Worm (Caenorhabditis elegans) whole organism, midembryonic: ENCODE measurements around the gene srm-3.
A peak's percentile ranks its signal among the peaks of the same experiment; 100 is the strongest.

ENCODE experiments used
- T22C8.4 ChIP-seq: fragments of 200-800 bp; sonication (Bioruptor generic); IDR thresholded peaks from 2 replicates; pipeline ENCODE4 v1.3.6; 2022; ENCODE audit warnings: missing genetic modification characterization, missing compliant biosample characterization
- cog-1 ChIP-seq: sonication (generic microtip); optimal IDR thresholded peaks from 2 replicates; lab custom pipeline; 2016; ENCODE audit warnings: missing genetic modification characterization, missing compliant biosample characterization
- flt-1 ChIP-seq: fragments of 200-800 bp; sonication (Bioruptor generic); IDR thresholded peaks from 2 replicates; pipeline ENCODE4 v1.3.6; 2022; ENCODE audit warnings: missing genetic modification characterization, missing compliant biosample characterization
- klf-2 ChIP-seq: fragments of 200-800 bp; sonication (Bioruptor generic); conservative IDR thresholded peaks from 2 replicates; pipeline ENCODE4 v1.3.6; 2022; ENCODE audit warnings: missing genetic modification reagents, missing genetic modification characterization, missing compliant biosample characterization
- med-1 ChIP-seq: sonication (generic microtip); optimal IDR thresholded peaks from 2 replicates; lab custom pipeline; 2017; ENCODE audit warnings: missing genetic modification characterization, mild to moderate bottlenecking, missing compliant biosample characterization, antibody characterized with exemption, missing genetic modification reagents; ENCODE audit not compliant: insufficient read depth
- ref-1 ChIP-seq: fragments of 200-800 bp; sonication (Bioruptor generic); conservative IDR thresholded peaks from 2 replicates; pipeline ENCODE4 v1.3.6; 2022; ENCODE audit warnings: missing genetic modification reagents, missing genetic modification characterization, missing compliant biosample characterization
- tab-1 ChIP-seq: fragments of 200-800 bp; sonication (Bioruptor generic); IDR thresholded peaks from 2 replicates; pipeline ENCODE4 v1.3.6; 2022; ENCODE audit warnings: missing genetic modification characterization, missing compliant biosample characterization
- ztf-23 ChIP-seq: fragments of 200-800 bp; sonication (Bioruptor generic); IDR thresholded peaks from 2 replicates; pipeline ENCODE4 v1.3.6; 2022; ENCODE audit warnings: missing genetic modification reagents, missing genetic modification characterization, missing compliant biosample characterization
- ztf-29 ChIP-seq: fragments of 200-800 bp; sonication (Bioruptor generic); IDR thresholded peaks from 2 replicates; pipeline ENCODE4 v1.3.6; 2022; ENCODE audit warnings: missing genetic modification reagents, missing genetic modification characterization, missing compliant biosample characterization

The srm-3 gene

ce11 chrIV:9617358-9617757, 31.4 kb upstream of the srm-3 start:
- TF ChIP-seq ztf-29 (GFP tag; lab: Robert Waterston, UW), result no peak
- TF ChIP-seq flt-1 (GFP tag; lab: Robert Waterston, UW), result 0 out of 2 replicates have a peak, but pooled peaks have one; percentile 25

ce11 chrIV:9618015-9618414, 30.8 kb upstream of the srm-3 start:
- TF ChIP-seq cog-1, result no peak
- no peak for TF ChIP-seq T22C8.4 (GFP tag; lab: Robert Waterston, UW)
- TF ChIP-seq med-1 (GFP tag; lab: Kevin White, UChicago), result no peak
- TF ChIP-seq ztf-29 (GFP tag; lab: Robert Waterston, UW), result no peak
- TF ChIP-seq flt-1 (GFP tag; lab: Robert Waterston, UW), result no peak
- no peak for TF ChIP-seq tab-1 (GFP tag; lab: Robert Waterston, UW)
- no peak for TF ChIP-seq ref-1
- TF ChIP-seq klf-2 (GFP tag; lab: Robert Waterston, UW), result no peak
- TF ChIP-seq ztf-23 (GFP tag; lab: Robert Waterston, UW), result no peak

- TF ChIP-seq klf-2 (GFP tag; lab: Robert Waterston, UW) (no peak), ref-1 (no peak), flt-1 (GFP tag; lab: Robert Waterston, UW) (no peak), tab-1 (GFP tag; lab: Robert Waterston, UW) (no peak), med-1 (GFP tag; lab: Kevin White, UChicago) (no peak), ztf-29 (GFP tag; lab: Robert Waterston, UW) (no peak)
Measured at ce11 chrIV:9618836-9619235, 29.9 kb upstream of the srm-3 start.

- TF ChIP-seq flt-1 (GFP tag; lab: Robert Waterston, UW) (no peak), T22C8.4 (GFP tag; lab: Robert Waterston, UW) (no peak), tab-1 (GFP tag; lab: Robert Waterston, UW) (no peak), med-1 (GFP tag; lab: Kevin White, UChicago) (no peak), ref-1 (no peak), klf-2 (GFP tag; lab: Robert Waterston, UW) (no peak), ztf-23 (GFP tag; lab: Robert Waterston, UW) (no peak)
Measured at ce11 chrIV:9622272-9622671, 26.5 kb upstream of the srm-3 start, which contains the start of gene W09C2.7. Gene W09C2.7, minus strand, starts transcription at chrIV:9622372.

- no peak for TF ChIP-seq med-1 (GFP tag; lab: Kevin White, UChicago)
- TF ChIP-seq tab-1 (GFP tag; lab: Robert Waterston, UW), result no peak
- TF ChIP-seq T22C8.4 (GFP tag; lab: Robert Waterston, UW), result no peak
Measured at ce11 chrIV:9623269-9623668, 25.5 kb upstream of the srm-3 start, which contains the start of gene W09C2.9. Gene W09C2.9, minus strand, starts transcription at chrIV:9623369.

ce11 chrIV:9624275-9624674, 24.5 kb upstream of the srm-3 start, which contains the start of gene W09C2.8:
Gene W09C2.8, minus strand, starts transcription at chrIV:9624375.
- TF ChIP-seq klf-2 (GFP tag; lab: Robert Waterston, UW) (no peak), cog-1 (no peak), ref-1 (no peak), T22C8.4 (GFP tag; lab: Robert Waterston, UW) (no peak), med-1 (GFP tag; lab: Kevin White, UChicago) (no peak), ztf-23 (GFP tag; lab: Robert Waterston, UW) (no peak), tab-1 (GFP tag; lab: Robert Waterston, UW) (no peak), ztf-29 (GFP tag; lab: Robert Waterston, UW) (no peak), flt-1 (GFP tag; lab: Robert Waterston, UW) (no peak)

- TF ChIP-seq ref-1 (no peak), klf-2 (GFP tag; lab: Robert Waterston, UW) (no peak)
Measured at ce11 chrIV:9624977-9625376, 23.8 kb upstream of the srm-3 start, which contains the start of gene W09C2.10. Gene W09C2.10, minus strand, starts transcription at chrIV:9625077.

- no peak for TF ChIP-seq flt-1 (GFP tag; lab: Robert Waterston, UW)
- no peak for TF ChIP-seq T22C8.4 (GFP tag; lab: Robert Waterston, UW)
- no peak for TF ChIP-seq ztf-29 (GFP tag; lab: Robert Waterston, UW)
Measured at ce11 chrIV:9625829-9626228, 23.0 kb upstream of the srm-3 start.

ce11 chrIV:9627033-9627432, 21.7 kb upstream of the srm-3 start:
- TF ChIP-seq med-1 (GFP tag; lab: Kevin White, UChicago) (no peak), cog-1 (no peak), ref-1 (no peak), T22C8.4 (GFP tag; lab: Robert Waterston, UW) (no peak), tab-1 (GFP tag; lab: Robert Waterston, UW) (no peak), ztf-23 (GFP tag; lab: Robert Waterston, UW) (no peak), flt-1 (GFP tag; lab: Robert Waterston, UW) (no peak), klf-2 (GFP tag; lab: Robert Waterston, UW) (no peak), ztf-29 (GFP tag; lab: Robert Waterston, UW) (no peak)

- no peak for TF ChIP-seq med-1 (GFP tag; lab: Kevin White, UChicago)
- no peak for TF ChIP-seq klf-2 (GFP tag; lab: Robert Waterston, UW)
- no peak for TF ChIP-seq T22C8.4 (GFP tag; lab: Robert Waterston, UW)
- TF ChIP-seq cog-1, result no peak
- TF ChIP-seq tab-1 (GFP tag; lab: Robert Waterston, UW), result no peak
- no peak for TF ChIP-seq ztf-23 (GFP tag; lab: Robert Waterston, UW)
- TF ChIP-seq ref-1, result no peak
Measured at ce11 chrIV:9631579-9631978, 17.2 kb upstream of the srm-3 start.

- TF ChIP-seq ztf-23 (GFP tag; lab: Robert Waterston, UW), result no peak
- TF ChIP-seq ref-1, result no peak
- no peak for TF ChIP-seq klf-2 (GFP tag; lab: Robert Waterston, UW)
- TF ChIP-seq T22C8.4 (GFP tag; lab: Robert Waterston, UW), result no peak
- TF ChIP-seq med-1 (GFP tag; lab: Kevin White, UChicago), result no peak
- no peak for TF ChIP-seq tab-1 (GFP tag; lab: Robert Waterston, UW)
- no peak for TF ChIP-seq ztf-29 (GFP tag; lab: Robert Waterston, UW)
Measured at ce11 chrIV:9632094-9632493, 16.7 kb upstream of the srm-3 start.
